Worm (Caenorhabditis elegans) whole organism, late embryonic: ENCODE measurements around the gene idpp-14.

ENCODE experiments used
- C08G9.2 ChIP-seq: sonication (generic microtip); optimal IDR thresholded peaks from 2 replicates; lab custom pipeline; 2016; ENCODE audit warnings: mild to moderate bottlenecking, missing genetic modification characterization, moderate library complexity, missing compliant biosample characterization
- K09A11.1 ChIP-seq: sonication (generic microtip); optimal IDR thresholded peaks from 2 replicates; lab custom pipeline; 2017; ENCODE audit warnings: antibody characterized with exemption, mild to moderate bottlenecking, missing genetic modification characterization, missing compliant biosample characterization; ENCODE audit not compliant: insufficient read depth
- T23F11.4 ChIP-seq: fragments of 200-800 bp; sonication (Bioruptor generic); optimal IDR thresholded peaks from 2 replicates; lab custom pipeline; 2018; ENCODE audit warnings: mild to moderate bottlenecking, missing genetic modification characterization, missing compliant biosample characterization
- ahr-1 ChIP-seq: sonication (generic microtip); optimal IDR thresholded peaks from 2 replicates; lab custom pipeline; 2016; ENCODE audit warnings: missing genetic modification characterization, missing compliant biosample characterization
- ama-1 ChIP-seq: fragments of 150-350 bp; optimal IDR thresholded peaks from 2 replicates; lab custom pipeline; 2014
- ceh-18 ChIP-seq: sonication (generic microtip); optimal IDR thresholded peaks from 2 replicates; lab custom pipeline; 2016; ENCODE audit warnings: missing genetic modification characterization, missing compliant biosample characterization
- ceh-19 ChIP-seq: fragments of 200-800 bp; sonication (Bioruptor generic); optimal IDR thresholded peaks from 2 replicates; lab custom pipeline; 2018; ENCODE audit warnings: mild to moderate bottlenecking, missing genetic modification characterization, missing compliant biosample characterization
- ceh-2 ChIP-seq: sonication (generic microtip); optimal IDR thresholded peaks from 2 replicates; lab custom pipeline; 2016; ENCODE audit warnings: missing genotype, missing genetic modification characterization, missing compliant biosample characterization
- ceh-30 ChIP-seq: fragments of 150-350 bp; optimal IDR thresholded peaks from 2 replicates; lab custom pipeline; 2014; ENCODE audit warnings: missing biosample characterization, missing genetic modification characterization
- ceh-31 ChIP-seq: sonication (generic microtip); optimal IDR thresholded peaks from 2 replicates; lab custom pipeline; 2016; ENCODE audit warnings: missing genetic modification characterization, missing compliant biosample characterization
- ceh-34 ChIP-seq: sonication (generic microtip); optimal IDR thresholded peaks from 2 replicates; lab custom pipeline; 2016; ENCODE audit warnings: mild to moderate bottlenecking, missing genetic modification characterization, missing compliant biosample characterization
- ceh-45 ChIP-seq: fragments of 200-800 bp; sonication (Bioruptor generic); IDR thresholded peaks from 2 replicates; pipeline ENCODE4 v1.3.6; 2022; ENCODE audit warnings: missing genetic modification reagents, missing genetic modification characterization, missing compliant biosample characterization
- ceh-48 ChIP-seq: sonication (generic microtip); optimal IDR thresholded peaks from 2 replicates; lab custom pipeline; 2016; ENCODE audit warnings: missing genetic modification characterization, inconsistent platforms, missing compliant biosample characterization
- ceh-6 ChIP-seq: fragments of 200-800 bp; sonication (Bioruptor generic); optimal IDR thresholded peaks from 2 replicates; lab custom pipeline; 2018; ENCODE audit warnings: mild to moderate bottlenecking, missing genetic modification characterization, missing compliant biosample characterization
- dmd-4 ChIP-seq: sonication (generic microtip); optimal IDR thresholded peaks from 2 replicates; lab custom pipeline; 2016; ENCODE audit warnings: borderline replicate concordance, missing genetic modification characterization, missing compliant biosample characterization
- dve-1 ChIP-seq: sonication (generic microtip); optimal IDR thresholded peaks from 2 replicates; lab custom pipeline; 2017; ENCODE audit warnings: antibody characterized with exemption, mild to moderate bottlenecking, missing genetic modification characterization, missing compliant biosample characterization
- elt-2 ChIP-seq: sonication (generic microtip); optimal IDR thresholded peaks from 2 replicates; lab custom pipeline; 2016; ENCODE audit warnings: missing genetic modification reagents, missing genetic modification characterization, missing compliant biosample characterization
- eyg-1 ChIP-seq: sonication (generic microtip); optimal IDR thresholded peaks from 2 replicates; lab custom pipeline; 2016; ENCODE audit warnings: missing genotype, missing genetic modification characterization, missing compliant biosample characterization
- fkh-10 ChIP-seq: fragments of 150-350 bp; optimal IDR thresholded peaks from 2 replicates; lab custom pipeline; 2014; ENCODE audit warnings: missing biosample characterization, missing genetic modification reagents, missing genetic modification characterization
- hlh-13 ChIP-seq: fragments of 200-800 bp; sonication (Bioruptor generic); optimal IDR thresholded peaks from 2 replicates; lab custom pipeline; 2018; ENCODE audit warnings: mild to moderate bottlenecking, missing genetic modification characterization, missing compliant biosample characterization
- hlh-30 ChIP-seq: sonication (generic microtip); optimal IDR thresholded peaks from 2 replicates; lab custom pipeline; 2017; ENCODE audit warnings: antibody characterized with exemption, missing genetic modification characterization, missing compliant biosample characterization; ENCODE audit not compliant: insufficient read depth
- hlh-8 ChIP-seq: sonication (generic microtip); optimal IDR thresholded peaks from 2 replicates; lab custom pipeline; 2016; ENCODE audit warnings: missing genotype, missing genetic modification characterization, missing compliant biosample characterization
- lin-11 ChIP-seq: fragments of 200-800 bp; sonication (Bioruptor generic); optimal IDR thresholded peaks from 2 replicates; lab custom pipeline; 2018; ENCODE audit warnings: mild to moderate bottlenecking, missing genetic modification characterization, missing compliant biosample characterization
- madf-2 ChIP-seq: sonication (generic microtip); optimal IDR thresholded peaks from 2 replicates; lab custom pipeline; 2017; ENCODE audit warnings: missing genetic modification characterization, missing compliant biosample characterization
- nhr-11 ChIP-seq: fragments of 150-350 bp; optimal IDR thresholded peaks from 2 replicates; lab custom pipeline; 2014; ENCODE audit warnings: missing biosample characterization, missing genetic modification characterization
- npax-4 ChIP-seq: sonication (generic microtip); optimal IDR thresholded peaks from 2 replicates; lab custom pipeline; 2016; ENCODE audit warnings: missing genetic modification characterization, missing compliant biosample characterization
- pag-3 ChIP-seq: sonication (generic microtip); optimal IDR thresholded peaks from 2 replicates; lab custom pipeline; 2016; ENCODE audit warnings: missing compliant biosample characterization, missing genetic modification characterization, borderline replicate concordance
- pha-2 ChIP-seq: sonication (generic microtip); optimal IDR thresholded peaks from 2 replicates; lab custom pipeline; 2017; ENCODE audit warnings: mild to moderate bottlenecking, missing genetic modification characterization, missing compliant biosample characterization
- sox-2 ChIP-seq: fragments of 200-800 bp; sonication (Bioruptor generic); IDR thresholded peaks from 2 replicates; pipeline ENCODE4 v1.3.6; 2022; ENCODE audit warnings: missing genetic modification reagents, missing genetic modification characterization, missing compliant biosample characterization
- sox-4 ChIP-seq: sonication (generic microtip); optimal IDR thresholded peaks from 2 replicates; lab custom pipeline; 2017; ENCODE audit warnings: mild to moderate bottlenecking, missing genetic modification characterization, inconsistent platforms, missing compliant biosample characterization
- syd-9 ChIP-seq: sonication (generic microtip); optimal IDR thresholded peaks from 2 replicates; lab custom pipeline; 2016; ENCODE audit warnings: mild to moderate bottlenecking, missing genetic modification characterization, moderate library complexity, missing compliant biosample characterization
- tbx-2 ChIP-seq: sonication (generic microtip); optimal IDR thresholded peaks from 2 replicates; lab custom pipeline; 2016; ENCODE audit warnings: missing genetic modification characterization, missing compliant biosample characterization
- ttx-3 ChIP-seq: sonication (generic microtip); optimal IDR thresholded peaks from 2 replicates; lab custom pipeline; 2016; ENCODE audit warnings: missing genetic modification reagents, missing genetic modification characterization, missing compliant biosample characterization
- unc-3 ChIP-seq, 2 experiments: fragments of 200-800 bp in 1 of 2; sonication (Bioruptor generic) in 1 of 2; sonication (generic microtip) in 1 of 2; conservative IDR thresholded peaks in 1 of 2; optimal IDR thresholded peaks in 1 of 2; 2 replicates each; pipeline versions ENCODE4 v1.3.6 to Lab custom; 2016 to 2022; ENCODE audit warnings: missing compliant biosample characterization in 2 of 2, missing genetic modification characterization in 2 of 2, missing genetic modification reagents in 1 of 2
- unc-86 ChIP-seq: sonication (generic microtip); optimal IDR thresholded peaks from 2 replicates; lab custom pipeline; 2016; ENCODE audit warnings: missing genetic modification characterization, missing compliant biosample characterization

The idpp-14 gene

ce11 chrX:16098104-16098638 lies 16.0 kb downstream of the idpp-14 start:
- TF ChIP-seq ceh-18 (tag; lab: Kevin White, UChicago) (peak; percentile 61), ahr-1 (tag; lab: Kevin White, UChicago) (no peak)

ce11 chrX:16099251-16099650 lies 17.1 kb downstream of the idpp-14 start:
- no peak for TF ChIP-seq eyg-1 (tag; lab: Kevin White, UChicago)
- TF ChIP-seq ceh-6 = no peak
- no peak for TF ChIP-seq ceh-2 (tag; lab: Kevin White, UChicago)
- TF ChIP-seq pag-3 = no peak
- no peak for TF ChIP-seq ceh-18 (tag; lab: Kevin White, UChicago)
- TF ChIP-seq ceh-34 (tag; lab: Kevin White, UChicago) = no peak
- TF ChIP-seq, all 69 proteins: peak for 0

ce11 chrX:16103396-16103795 lies 21.2 kb downstream of the idpp-14 start, which contains the start of gene ZK1073.2:
TSS of gene ZK1073.2 (plus strand) at chrX:16103696.
- TF ChIP-seq sox-2 (GFP tag; lab: Robert Waterston, UW) (no peak), hlh-30 (tag; lab: Kevin White, UChicago) (no peak), dve-1 (tag; lab: Kevin White, UChicago) (no peak)

- no peak for TF ChIP-seq ceh-30 (tag; lab: Kevin White, UChicago)
- TF ChIP-seq C08G9.2 (tag; lab: Kevin White, UChicago) = no peak
- no peak for TF ChIP-seq npax-4 (tag; lab: Kevin White, UChicago)
- TF ChIP-seq unc-86 (tag; lab: Kevin White, UChicago) = no peak
- TF ChIP-seq unc-3 (GFP tag; conservative IDR thresholded peaks at IDR 0.05; lab: Robert Waterston, UW) = no peak
- TF ChIP-seq unc-3 (tag; optimal IDR thresholded peaks at IDR 0.05; lab: Kevin White, UChicago) = no peak
- TF ChIP-seq fkh-10 (GFP tag; lab: Kevin White, UChicago) = no peak
- no peak for TF ChIP-seq lin-11 (tag; lab: Kevin White, UChicago)
- TF ChIP-seq ttx-3 (tag; lab: Kevin White, UChicago) = no peak
- no peak for TF ChIP-seq hlh-8
- no peak for TF ChIP-seq T23F11.4 (GFP tag; lab: Kevin White, UChicago)
- TF ChIP-seq ama-1 = no peak
- TF ChIP-seq ceh-45 (GFP tag; lab: Robert Waterston, UW) = no peak
- no peak for TF ChIP-seq K09A11.1 (tag; lab: Kevin White, UChicago)
- no peak for TF ChIP-seq tbx-2 (tag; lab: Kevin White, UChicago)
- no peak for TF ChIP-seq elt-2
- TF ChIP-seq sox-4 (tag; lab: Kevin White, UChicago) = no peak
- TF ChIP-seq madf-2 (tag; lab: Kevin White, UChicago) = no peak
Observed at ce11 chrX:16105863-16106262, 23.7 kb downstream of the idpp-14 start.

- TF ChIP-seq ceh-48 (tag; lab: Kevin White, UChicago) = no peak
- TF ChIP-seq dmd-4 (tag; lab: Kevin White, UChicago) = no peak
- TF ChIP-seq pha-2 (tag; lab: Kevin White, UChicago) = no peak
- no peak for TF ChIP-seq ceh-30 (tag; lab: Kevin White, UChicago)
- no peak for TF ChIP-seq hlh-13 (GFP tag; lab: Kevin White, UChicago)
- TF ChIP-seq syd-9 (tag; lab: Kevin White, UChicago) = no peak
- no peak for TF ChIP-seq ceh-31
- TF ChIP-seq ama-1 = no peak
- no peak for TF ChIP-seq nhr-11 (tag; lab: Kevin White, UChicago)
- no peak for TF ChIP-seq ceh-45 (GFP tag; lab: Robert Waterston, UW)
- TF ChIP-seq ceh-19 (GFP tag; lab: Kevin White, UChicago) = no peak
- TF ChIP-seq ceh-6 = no peak
Observed at ce11 chrX:16112923-16113322, 30.8 kb downstream of the idpp-14 start.
